Fruit fly (Drosophila melanogaster): ENCODE data around the gene Tssk.

DNA sequence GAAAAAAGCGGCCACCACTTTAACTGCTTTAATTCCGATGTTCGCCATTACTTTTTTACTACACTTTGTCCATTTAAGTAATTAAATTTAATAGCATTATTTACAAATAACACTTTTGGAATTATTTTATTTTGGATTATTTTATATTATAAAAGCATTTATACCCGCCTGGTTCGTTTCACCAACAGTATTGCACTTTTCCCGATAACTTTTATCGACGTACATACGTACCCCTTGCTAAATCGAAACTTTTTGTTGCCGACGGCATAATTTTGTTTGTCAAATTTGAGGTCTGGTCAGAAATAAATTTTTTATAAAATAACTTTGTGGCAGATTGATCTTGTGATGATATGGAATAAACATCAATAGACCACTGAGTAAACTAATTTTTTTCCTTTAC lies 38.9 kb upstream of the Tssk start, which contains the start of gene CG7691:
- no peak for TF ChIP-seq psq (optimal IDR thresholded peaks at IDR 0.05)
- no peak for TF ChIP-seq h (optimal IDR thresholded peaks at IDR 0.05)
- TF ChIP-seq insv (optimal IDR thresholded peaks at IDR 0.05), result no peak

All from Kc167 (cell line).